1 fruit fly cellular context compared by ENCODE assay signal in the genomic region with DNA sequence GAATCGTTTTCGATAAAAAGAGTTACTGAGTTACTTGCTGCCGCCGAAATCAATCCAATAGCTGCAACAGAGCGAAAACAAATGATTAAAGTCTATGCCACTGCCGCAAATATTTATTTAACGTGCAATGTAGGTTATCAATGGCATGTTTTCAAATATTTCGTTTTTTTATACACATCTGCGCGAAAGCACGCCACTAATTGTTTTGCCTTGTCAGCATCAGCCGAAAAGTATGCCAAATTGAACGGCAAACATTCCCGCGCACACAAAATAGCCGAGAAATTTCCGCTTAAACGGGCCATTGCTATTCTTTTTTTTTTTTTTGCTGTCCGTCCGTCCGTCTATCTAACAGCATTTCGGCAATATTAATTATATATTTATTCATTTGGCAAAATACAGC.
TF ChIP-seq lines count a peak whose summit lies in the region.

No protein-coding gene starts in this region.

TF ChIP-seq in whole organism, embryonic, 481 proteins besides CTCF, POLR2A, EP300 and RAD21 (continued from another document):
- no peak for TF ChIP-seq bbx (GFP tag; IDR thresholded peaks at IDR 0.05; lab: Robert Waterston, UW; ENCODE audit: partially characterized antibody)
- TF ChIP-seq CG6689 (GFP tag; IDR thresholded peaks at IDR 0.05; lab: Robert Waterston, UW): no peak
- no peak for TF ChIP-seq CG11398 (GFP tag; optimal IDR thresholded peaks at IDR 0.05; lab: Kevin White, UChicago)
- no peak for TF ChIP-seq CG30403 (GFP tag; optimal IDR thresholded peaks at IDR 0.05; lab: Kevin White, UChicago)
- no peak for TF ChIP-seq CG17912 (GFP tag; optimal IDR thresholded peaks at IDR 0.05; lab: Kevin White, UChicago)
- TF ChIP-seq D (optimal IDR thresholded peaks at IDR 0.05; lab: Kevin White, UChicago): no peak
- no peak for TF ChIP-seq D (GFP tag; optimal IDR thresholded peaks at IDR 0.05; lab: Kevin White, UChicago)
- TF ChIP-seq CG8478 (optimal IDR thresholded peaks at IDR 0.05; lab: Kevin White, UChicago): no peak
- peak; percentile 6 for TF ChIP-seq HmgZ (tag; optimal IDR thresholded peaks at IDR 0.05; lab: Kevin White, UChicago)
- TF ChIP-seq lilli (GFP tag; optimal IDR thresholded peaks at IDR 0.05; lab: Kevin White, UChicago): no peak
- TF ChIP-seq E2f2 (GFP tag; IDR thresholded peaks at IDR 0.05; lab: Robert Waterston, UW): peak; percentile 37
- TF ChIP-seq gt (GFP tag; IDR thresholded peaks at IDR 0.05; lab: Robert Waterston, UW): no peak
- no peak for TF ChIP-seq trh (GFP tag; optimal IDR thresholded peaks at IDR 0.05; lab: Kevin White, UChicago)
- TF ChIP-seq pan (optimal IDR thresholded peaks at IDR 0.05; lab: Kevin White, UChicago): no peak
- TF ChIP-seq pan (GFP tag; optimal IDR thresholded peaks at IDR 0.05 in 1 of 2, IDR thresholded peaks at IDR 0.05 in 1 of 2): no peak
- no peak for TF ChIP-seq CG17328 (GFP tag; IDR thresholded peaks at IDR 0.05; lab: Robert Waterston, UW)
- no peak for TF ChIP-seq CG12104 (GFP tag; optimal IDR thresholded peaks at IDR 0.05; lab: Kevin White, UChicago)
- no peak for TF ChIP-seq CG12219 (GFP tag; optimal IDR thresholded peaks at IDR 0.05; lab: Kevin White, UChicago)
- TF ChIP-seq wdn (GFP tag; IDR thresholded peaks at IDR 0.05; lab: Robert Waterston, UW): no peak
- no peak for TF ChIP-seq CG1602 (GFP tag; optimal IDR thresholded peaks at IDR 0.05; lab: Kevin White, UChicago)
- no peak for TF ChIP-seq CG8281 (tag; optimal IDR thresholded peaks at IDR 0.05; lab: Kevin White, UChicago)
- TF ChIP-seq tll (GFP tag; optimal IDR thresholded peaks at IDR 0.05; lab: Kevin White, UChicago): no peak
- TF ChIP-seq CG7928 (GFP tag; optimal IDR thresholded peaks at IDR 0.05; lab: Kevin White, UChicago): no peak
- no peak for TF ChIP-seq CG5180 (GFP tag; optimal IDR thresholded peaks at IDR 0.05; lab: Kevin White, UChicago)
- no peak for TF ChIP-seq CG31224 (GFP tag; IDR thresholded peaks at IDR 0.05; lab: Robert Waterston, UW)
- TF ChIP-seq CG2199 (GFP tag; IDR thresholded peaks at IDR 0.05; lab: Robert Waterston, UW): 0 out of 3 replicates have a peak, but pooled peaks have one; percentile 56
- no peak for TF ChIP-seq CG17568 (GFP tag; optimal IDR thresholded peaks at IDR 0.05; lab: Kevin White, UChicago)
- TF ChIP-seq CG13624 (GFP tag; optimal IDR thresholded peaks at IDR 0.05; lab: Kevin White, UChicago): no peak
- no peak for TF ChIP-seq CG6791 (GFP tag; IDR thresholded peaks at IDR 0.05; lab: Robert Waterston, UW; ENCODE audit: partially characterized antibody)
- 0 out of 2 replicates have a peak, but pooled peaks have one; percentile 16 for TF ChIP-seq gsb (GFP tag; IDR thresholded peaks at IDR 0.05; lab: Robert Waterston, UW)
- no peak for TF ChIP-seq aop (GFP tag; IDR thresholded peaks at IDR 0.05; lab: Robert Waterston, UW)
- TF ChIP-seq CG11723 (GFP tag; optimal IDR thresholded peaks at IDR 0.05; lab: Kevin White, UChicago): no peak
- TF ChIP-seq CG2712 (tag; optimal IDR thresholded peaks at IDR 0.05; lab: Kevin White, UChicago): no peak
- no peak for TF ChIP-seq CG11695 (GFP tag; IDR thresholded peaks at IDR 0.05; lab: Robert Waterston, UW)
- no peak for TF ChIP-seq pita (GFP tag; optimal IDR thresholded peaks at IDR 0.05; lab: Kevin White, UChicago)
- TF ChIP-seq p53 (GFP tag; optimal IDR thresholded peaks at IDR 0.05; lab: Kevin White, UChicago): no peak
- TF ChIP-seq CG12155 (GFP tag; optimal IDR thresholded peaks at IDR 0.05; lab: Kevin White, UChicago): no peak
- no peak for TF ChIP-seq CG12236 (GFP tag; optimal IDR thresholded peaks at IDR 0.05; lab: Kevin White, UChicago)
- TF ChIP-seq CrebB (tag; optimal IDR thresholded peaks at IDR 0.05; lab: Kevin White, UChicago): no peak
- no peak for TF ChIP-seq Ssrp (tag; optimal IDR thresholded peaks at IDR 0.05; lab: Kevin White, UChicago)
- TF ChIP-seq toy (GFP tag; IDR thresholded peaks at IDR 0.05; lab: Robert Waterston, UW): no peak
- TF ChIP-seq CG1603 (tag; optimal IDR thresholded peaks at IDR 0.05; lab: Kevin White, UChicago): no peak
- TF ChIP-seq CG12071 (GFP tag; optimal IDR thresholded peaks at IDR 0.05; lab: Kevin White, UChicago): no peak
- no peak for TF ChIP-seq amos (GFP tag; IDR thresholded peaks at IDR 0.05; lab: Robert Waterston, UW; ENCODE audit: partially characterized antibody)
- no peak for TF ChIP-seq CG10267 (tag; optimal IDR thresholded peaks at IDR 0.05; lab: Kevin White, UChicago)
- TF ChIP-seq Elba2 (GFP tag; optimal IDR thresholded peaks at IDR 0.05; lab: Kevin White, UChicago): no peak
- no peak for TF ChIP-seq CG5953 (GFP tag; IDR thresholded peaks at IDR 0.05; lab: Robert Waterston, UW)
- TF ChIP-seq otp (GFP tag; IDR thresholded peaks at IDR 0.05; lab: Robert Waterston, UW): no peak
- no peak for TF ChIP-seq CG18764 (GFP tag; optimal IDR thresholded peaks at IDR 0.05; lab: Kevin White, UChicago)
- TF ChIP-seq CG34224 (GFP tag; IDR thresholded peaks at IDR 0.05; lab: Robert Waterston, UW; ENCODE audit: partially characterized antibody): no peak
- TF ChIP-seq PHDP (tag; optimal IDR thresholded peaks at IDR 0.05; lab: Kevin White, UChicago): no peak
- no peak for TF ChIP-seq fd102C (GFP tag; optimal IDR thresholded peaks at IDR 0.05; lab: Kevin White, UChicago)
- TF ChIP-seq Dp (GFP tag; optimal IDR thresholded peaks at IDR 0.05; lab: Kevin White, UChicago): peak; percentile 28
- peak; percentile 58 for TF ChIP-seq sens (GFP tag; lab: Kevin White, UChicago)
- no peak for TF ChIP-seq da (GFP tag; optimal IDR thresholded peaks at IDR 0.05; lab: Kevin White, UChicago)
- no peak for TF ChIP-seq CG8388 (GFP tag; optimal IDR thresholded peaks at IDR 0.05; lab: Kevin White, UChicago)
- no peak for TF ChIP-seq NfI (GFP tag; optimal IDR thresholded peaks at IDR 0.05; lab: Kevin White, UChicago)
- no peak for TF ChIP-seq row (GFP tag; IDR thresholded peaks at IDR 0.05; lab: Robert Waterston, UW)
- TF ChIP-seq NFAT (GFP tag; IDR thresholded peaks at IDR 0.05; lab: Robert Waterston, UW): no peak
- no peak for TF ChIP-seq ERR (GFP tag; optimal IDR thresholded peaks at IDR 0.05; lab: Kevin White, UChicago)
- TF ChIP-seq CG3995 (GFP tag; optimal IDR thresholded peaks at IDR 0.05; lab: Kevin White, UChicago): no peak
- TF ChIP-seq Pdp1 (GFP tag; optimal IDR thresholded peaks at IDR 0.05; lab: Kevin White, UChicago): no peak
- TF ChIP-seq Meics (GFP tag; optimal IDR thresholded peaks at IDR 0.05; lab: Kevin White, UChicago): no peak
- TF ChIP-seq vvl (GFP tag; IDR thresholded peaks at IDR 0.05; lab: Robert Waterston, UW): 0 out of 2 replicates have a peak, but pooled peaks have one; percentile 17
- TF ChIP-seq Hmr (GFP tag; optimal IDR thresholded peaks at IDR 0.05; lab: Kevin White, UChicago): no peak
- no peak for TF ChIP-seq Mes4 (GFP tag; optimal IDR thresholded peaks at IDR 0.05; lab: Kevin White, UChicago)
- TF ChIP-seq CG11560 (tag; IDR thresholded peaks at IDR 0.05; lab: Robert Waterston, UW): no peak
- TF ChIP-seq Fer2 (tag; optimal IDR thresholded peaks at IDR 0.05; lab: Kevin White, UChicago): no peak
- TF ChIP-seq sna (GFP tag; IDR thresholded peaks at IDR 0.05; lab: Robert Waterston, UW; ENCODE audit: partially characterized antibody): no peak
- no peak for TF ChIP-seq MESR4 (GFP tag; optimal IDR thresholded peaks at IDR 0.05; lab: Kevin White, UChicago)
- no peak for TF ChIP-seq Kr (GFP tag; optimal IDR thresholded peaks at IDR 0.05; lab: Kevin White, UChicago)
- TF ChIP-seq sd (tag; optimal IDR thresholded peaks at IDR 0.05; lab: Kevin White, UChicago): peak; percentile 62
- TF ChIP-seq emc (GFP tag; optimal IDR thresholded peaks at IDR 0.05; lab: Kevin White, UChicago): no peak
- no peak for TF ChIP-seq D19B (GFP tag; optimal IDR thresholded peaks at IDR 0.05; lab: Kevin White, UChicago)
- TF ChIP-seq CG17385 (GFP tag; optimal IDR thresholded peaks at IDR 0.05; lab: Kevin White, UChicago): no peak
- TF ChIP-seq hb (GFP tag; IDR thresholded peaks at IDR 0.05; lab: Robert Waterston, UW; ENCODE audit: partially characterized antibody): no peak
- no peak for TF ChIP-seq CG14965 (GFP tag; optimal IDR thresholded peaks at IDR 0.05; lab: Kevin White, UChicago; ENCODE audit: borderline replicate concordance)
- peak; percentile 7 for TF ChIP-seq Myb (GFP tag; optimal IDR thresholded peaks at IDR 0.05; lab: Kevin White, UChicago)
- TF ChIP-seq sr (GFP tag; IDR thresholded peaks at IDR 0.05; lab: Robert Waterston, UW): no peak
- no peak for TF ChIP-seq pros (GFP tag; optimal IDR thresholded peaks at IDR 0.05; lab: Kevin White, UChicago)
- no peak for TF ChIP-seq Bteb2 (GFP tag; optimal IDR thresholded peaks at IDR 0.05; lab: Kevin White, UChicago)
- no peak for TF ChIP-seq Usf (GFP tag; optimal IDR thresholded peaks at IDR 0.05; lab: Kevin White, UChicago)
- TF ChIP-seq CG18476 (GFP tag; optimal IDR thresholded peaks at IDR 0.05; lab: Kevin White, UChicago): no peak
- TF ChIP-seq BtbVII (GFP tag; optimal IDR thresholded peaks at IDR 0.05; lab: Kevin White, UChicago): no peak
- TF ChIP-seq rib (GFP tag; IDR thresholded peaks at IDR 0.05; lab: Robert Waterston, UW): no peak
